Worm (Caenorhabditis elegans): ENCODE data around the gene F52G3.7.

F52G3.7 gene

DNA sequence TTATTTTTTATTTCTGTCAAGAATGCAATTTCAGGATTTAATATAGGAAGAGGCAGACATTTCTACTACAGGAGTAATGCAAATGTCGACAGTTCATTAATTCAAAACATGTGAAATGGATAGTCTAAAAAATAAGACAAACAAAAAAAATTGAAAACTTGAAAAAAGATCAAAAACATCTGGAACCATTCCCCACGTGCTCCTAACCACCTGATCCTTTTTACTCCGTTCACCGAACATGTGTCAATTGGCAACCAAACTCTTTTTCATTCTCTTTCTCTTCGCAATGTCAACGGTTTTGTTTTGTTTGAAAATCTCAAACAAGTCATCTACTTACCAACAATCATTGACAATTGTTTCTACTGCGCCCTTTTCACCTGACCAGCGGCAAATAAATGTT is 5.7 kb upstream of the F52G3.7 start:
- TF ChIP-seq lin-11 (tag; optimal IDR thresholded peaks at IDR 0.05): no peak

- TF ChIP-seq nhr-129 (tag; optimal IDR thresholded peaks at IDR 0.05): peak; percentile 0
- TF ChIP-seq nhr-12 (tag; optimal IDR thresholded peaks at IDR 0.05): no peak
Observed at ce11 chrX:16960346-16960745, 3.4 kb upstream of the F52G3.7 start.

- TF ChIP-seq skn-1 (tag; optimal IDR thresholded peaks at IDR 0.05): no peak
- TF ChIP-seq nhr-10 (tag; optimal IDR thresholded peaks at IDR 0.05): no peak
- peak; percentile 88 for TF ChIP-seq lin-11 (tag; optimal IDR thresholded peaks at IDR 0.05)
- TF ChIP-seq nhr-6 (tag; optimal IDR thresholded peaks at IDR 0.05): peak; percentile 77
- peak; percentile 95 for TF ChIP-seq unc-55 (GFP tag; optimal IDR thresholded peaks at IDR 0.05)
- TF ChIP-seq gmeb-1 (tag; optimal IDR thresholded peaks at IDR 0.05): peak; percentile 65
- TF ChIP-seq fos-1 (tag; optimal IDR thresholded peaks at IDR 0.05): peak; percentile 90
- TF ChIP-seq sem-4 (tag; optimal IDR thresholded peaks at IDR 0.05): peak; percentile 95
- peak; percentile 53 to 89 for TF ChIP-seq mdl-1 (tag; optimal IDR thresholded peaks at IDR 0.05)
- no peak for TF ChIP-seq ztf-11 (tag; optimal IDR thresholded peaks at IDR 0.05)
- TF ChIP-seq nhr-25 (tag; optimal IDR thresholded peaks at IDR 0.05): peak; percentile 84
- no peak for TF ChIP-seq ztf-1 (GFP tag; conservative IDR thresholded peaks at IDR 0.05)
- TF ChIP-seq unc-39 (tag; optimal IDR thresholded peaks at IDR 0.05): no peak
- no peak for TF ChIP-seq elt-3 (tag; optimal IDR thresholded peaks at IDR 0.05)
- peak; percentile 79 for TF ChIP-seq nhr-21 (tag; optimal IDR thresholded peaks at IDR 0.05)
- TF ChIP-seq blmp-1 (tag; optimal IDR thresholded peaks at IDR 0.05; ENCODE audit: insufficient read depth): peak; percentile 83
- TF ChIP-seq peb-1 (tag; optimal IDR thresholded peaks at IDR 0.05): no peak
- no peak for TF ChIP-seq elt-1 (tag; optimal IDR thresholded peaks at IDR 0.05)
- TF ChIP-seq ceh-82 (tag; optimal IDR thresholded peaks at IDR 0.05): no peak
- TF ChIP-seq ceh-16 (tag; optimal IDR thresholded peaks at IDR 0.05): no peak
- TF ChIP-seq nhr-11 (tag; optimal IDR thresholded peaks at IDR 0.05): no peak
- peak; percentile 56 for TF ChIP-seq snpc-4 (tag; optimal IDR thresholded peaks at IDR 0.05)
- peak; percentile 73 for TF ChIP-seq sma-3 (GFP tag; optimal IDR thresholded peaks at IDR 0.05)
- TF ChIP-seq unc-62 (GFP tag; optimal IDR thresholded peaks at IDR 0.05): no peak
- no peak for TF ChIP-seq nhr-237 (tag; optimal IDR thresholded peaks at IDR 0.05)
- peak; percentile 64 for TF ChIP-seq nhr-23 (tag; optimal IDR thresholded peaks at IDR 0.05)
- TF ChIP-seq lsy-2 (tag; optimal IDR thresholded peaks at IDR 0.05): peak; percentile 48 to 80
- peak; percentile 54 for TF ChIP-seq Y55F3AM.14 (GFP tag; optimal IDR thresholded peaks at IDR 0.05)
- peak; percentile 5 for TF ChIP-seq ZK546.5 (tag; optimal IDR thresholded peaks at IDR 0.05)
- no peak for TF ChIP-seq R02D3.7 (tag; optimal IDR thresholded peaks at IDR 0.05)
- peak; percentile 95 for TF ChIP-seq F13H6.1 (tag; optimal IDR thresholded peaks at IDR 0.05)
- peak; percentile 90 for TF ChIP-seq zag-1 (tag; optimal IDR thresholded peaks at IDR 0.05)
- no peak for TF ChIP-seq ama-1 (optimal IDR thresholded peaks at IDR 0.05)
- peak; percentile 76 for TF ChIP-seq lin-39 (tag; optimal IDR thresholded peaks at IDR 0.05)
- TF ChIP-seq C34F6.9 (tag; optimal IDR thresholded peaks at IDR 0.05): peak; percentile 93
- peak; percentile 81 for TF ChIP-seq egl-27 (tag; optimal IDR thresholded peaks at IDR 0.05)
- no peak for TF ChIP-seq nhr-12 (tag; optimal IDR thresholded peaks at IDR 0.05)
- TF ChIP-seq ztf-4 (tag; optimal IDR thresholded peaks at IDR 0.05): peak; percentile 78
- TF ChIP-seq aly-2 (tag; optimal IDR thresholded peaks at IDR 0.05): no peak
- peak; percentile 96 for TF ChIP-seq nhr-129 (tag; optimal IDR thresholded peaks at IDR 0.05)
- TF ChIP-seq lin-13 (GFP tag; optimal IDR thresholded peaks at IDR 0.05): peak; percentile 86
- no peak for TF ChIP-seq dmd-4 (tag; optimal IDR thresholded peaks at IDR 0.05)
- TF ChIP-seq mab-5 (tag; optimal IDR thresholded peaks at IDR 0.05): peak; percentile 52
- TF ChIP-seq nhr-77 (tag; optimal IDR thresholded peaks at IDR 0.05): no peak
- no peak for TF ChIP-seq alr-1 (tag; optimal IDR thresholded peaks at IDR 0.05)
- TF ChIP-seq crh-2 (tag; optimal IDR thresholded peaks at IDR 0.05): peak; percentile 93
- peak; percentile 91 for TF ChIP-seq sma-9 (GFP tag; optimal IDR thresholded peaks at IDR 0.05)
- TF ChIP-seq sma-9 (tag; optimal IDR thresholded peaks at IDR 0.05): no peak
Observed at ce11 chrX:16961387-16961786, 2.3 kb upstream of the F52G3.7 start.

Data from whole organism, L2 larva.